Fruit fly (Drosophila melanogaster) whole organism, embryonic: ENCODE measurements around the gene NK7.1.

ENCODE experiments used
- Ada2b ChIP-seq: fragments of 200-800 bp; sonication (Bioruptor generic); IDR thresholded peaks from 2 replicates; pipeline ENCODE4 v1.3.6; 2022; ENCODE audit warnings: missing biosample characterization, missing genetic modification characterization
- B-H1 ChIP-seq: fragments of 200-800 bp; sonication (Bioruptor generic); IDR thresholded peaks from 3 replicates; pipeline ENCODE4 v1.3.6; 2022; ENCODE audit warnings: missing biosample characterization, missing genetic modification characterization
- Blimp-1 ChIP-seq: fragments of 200-800 bp; sonication (Bioruptor generic); optimal IDR thresholded peaks from 3 replicates; lab custom pipeline; 2018; ENCODE audit warnings: missing biosample characterization, missing genetic modification characterization, mild to moderate bottlenecking, moderate library complexity, missing genetic modification reagents
- CG1024 ChIP-seq: fragments of 200-800 bp; sonication (Bioruptor generic); IDR thresholded peaks from 2 replicates; pipeline ENCODE4 v1.3.6; 2022; ENCODE audit warnings: missing biosample characterization, missing genetic modification characterization
- CG11695 ChIP-seq: fragments of 200-800 bp; sonication (Bioruptor generic); IDR thresholded peaks from 3 replicates; pipeline ENCODE4 v1.3.6; 2022; ENCODE audit warnings: missing biosample characterization, missing genetic modification characterization
- CG12071 ChIP-seq: fragments of 200-800 bp; sonication (Bioruptor generic); optimal IDR thresholded peaks from 3 replicates; lab custom pipeline; 2018; ENCODE audit warnings: missing biosample characterization, mild to moderate bottlenecking, missing genetic modification characterization
- CG12391 ChIP-seq: fragments of 200-800 bp; sonication (Bioruptor generic); optimal IDR thresholded peaks from 3 replicates; lab custom pipeline; 2018; ENCODE audit warnings: missing biosample characterization, mild to moderate bottlenecking, missing genetic modification characterization, moderate library complexity
- CG13775 ChIP-seq: fragments of 200-800 bp; sonication (Bioruptor generic); optimal IDR thresholded peaks from 3 replicates; lab custom pipeline; 2017; ENCODE audit warnings: missing biosample characterization, mild to moderate bottlenecking, missing genetic modification characterization
- CG14014 ChIP-seq: fragments of 200-800 bp; sonication (Bioruptor generic); IDR thresholded peaks from 2 replicates; pipeline ENCODE4 v1.3.6; 2022; ENCODE audit warnings: missing biosample characterization, missing genetic modification characterization
- CG15514 ChIP-seq: fragments of 200-800 bp; sonication (Bioruptor generic); optimal IDR thresholded peaks from 3 replicates; lab custom pipeline; 2017; ENCODE audit warnings: missing biosample characterization, missing genetic modification characterization, mild to moderate bottlenecking, moderate library complexity, missing genetic modification reagents
- CG17359 ChIP-seq: fragments of 200-800 bp; sonication (Bioruptor generic); optimal IDR thresholded peaks from 3 replicates; lab custom pipeline; 2018; ENCODE audit warnings: missing biosample characterization, mild to moderate bottlenecking, missing genetic modification characterization, moderate library complexity
- CG2116 ChIP-seq: fragments of 200-800 bp; sonication (Bioruptor generic); optimal IDR thresholded peaks from 3 replicates; lab custom pipeline; 2018; ENCODE audit warnings: missing biosample characterization, mild to moderate bottlenecking, missing genetic modification characterization
- CG2120 ChIP-seq: fragments of 200-800 bp; sonication (Bioruptor generic); optimal IDR thresholded peaks from 3 replicates; lab custom pipeline; 2016; ENCODE audit warnings: missing biosample characterization, missing genetic modification characterization
- CG2712 ChIP-seq: fragments of 200-800 bp; optimal IDR thresholded peaks from 3 replicates; lab custom pipeline; 2019; ENCODE audit warnings: missing biosample characterization, mild to moderate bottlenecking, missing genetic modification characterization, moderate library complexity
- CG2889 ChIP-seq: fragments of 200-800 bp; sonication (Bioruptor generic); IDR thresholded peaks from 3 replicates; pipeline ENCODE4 v1.3.6; 2022; ENCODE audit warnings: missing biosample characterization, missing genetic modification characterization
- CG30403 ChIP-seq: fragments of 200-800 bp; sonication (Bioruptor generic); optimal IDR thresholded peaks from 3 replicates; lab custom pipeline; 2016; ENCODE audit warnings: missing biosample characterization, missing genetic modification characterization
- CG30431 ChIP-seq: fragments of 200-800 bp; sonication (Bioruptor generic); optimal IDR thresholded peaks from 2 replicates; lab custom pipeline; 2017; ENCODE audit warnings: missing biosample characterization, missing genetic modification characterization
- CG3726 ChIP-seq: fragments of 200-800 bp; sonication (Bioruptor generic); IDR thresholded peaks from 3 replicates; pipeline ENCODE4, ENCODE4 v1.3.6; 2022; ENCODE audit warnings: missing biosample characterization, missing genetic modification characterization
- CG3847 ChIP-seq: fragments of 200-800 bp; sonication (Bioruptor generic); IDR thresholded peaks from 2 replicates; pipeline ENCODE4 v1.3.6; 2022; ENCODE audit warnings: missing biosample characterization, missing genetic modification characterization
- CG4820 ChIP-seq: fragments of 200-800 bp; sonication (Bioruptor generic); optimal IDR thresholded peaks from 3 replicates; lab custom pipeline; 2016; ENCODE audit warnings: missing biosample characterization, missing genetic modification characterization
- CG6272 ChIP-seq: fragments of 200-800 bp; sonication (Bioruptor generic); IDR thresholded peaks from 2 replicates; pipeline ENCODE4 v1.3.6; 2022; ENCODE audit warnings: missing biosample characterization, missing genetic modification characterization
- CG7556 ChIP-seq: fragments of 200-800 bp; sonication (Bioruptor generic); optimal IDR thresholded peaks from 2 replicates; lab custom pipeline; 2017; ENCODE audit warnings: missing biosample characterization, mild to moderate bottlenecking, missing genetic modification characterization
- CG9609 ChIP-seq: fragments of 200-800 bp; sonication (Bioruptor generic); optimal IDR thresholded peaks from 3 replicates; lab custom pipeline; 2016; ENCODE audit warnings: missing biosample characterization, missing genetic modification characterization
- CHES-1-like ChIP-seq: fragments of 200-800 bp; sonication (Bioruptor generic); optimal IDR thresholded peaks from 2 replicates; lab custom pipeline; 2016; ENCODE audit warnings: missing biosample characterization, missing genetic modification characterization
- Dbx ChIP-seq: fragments of 200-800 bp; sonication (Bioruptor generic); IDR thresholded peaks from 3 replicates; pipeline ENCODE4 v1.3.6; 2022; ENCODE audit warnings: missing biosample characterization, missing genetic modification characterization
- Dfd ChIP-seq, 2 experiments: fragments of >200 bp; optimal IDR thresholded peaks; 2 replicates each; lab custom pipeline; 2017; ENCODE audit warnings: missing biosample characterization in 2 of 2, missing genetic modification characterization in 2 of 2
- E2f2 ChIP-seq: fragments of 200-800 bp; sonication (Bioruptor generic); IDR thresholded peaks from 2 replicates; pipeline ENCODE4 v1.3.6; 2022; ENCODE audit warnings: missing biosample characterization, missing genetic modification characterization
- Eip74EF ChIP-seq, 2 experiments: fragments of 200-800 bp in 1 of 2; fragments of >200 bp in 1 of 2; sonication (Bioruptor generic) in 1 of 2; optimal IDR thresholded peaks; 2 replicates each; lab custom pipeline; 2017 to 2019; ENCODE audit warnings: missing biosample characterization in 2 of 2, missing genetic modification characterization in 2 of 2, mild to moderate bottlenecking in 1 of 2, moderate library complexity in 1 of 2
- Hmr ChIP-seq: fragments of 200-800 bp; sonication (Bioruptor generic); optimal IDR thresholded peaks from 3 replicates; lab custom pipeline; 2017; ENCODE audit warnings: mild to moderate bottlenecking, missing biosample characterization, missing genetic modification reagents, missing genetic modification characterization
- Xbp1 ChIP-seq: fragments of 200-800 bp; sonication (Bioruptor generic); optimal IDR thresholded peaks from 3 replicates; lab custom pipeline; 2016; ENCODE audit warnings: missing biosample characterization, mild to moderate bottlenecking, missing genetic modification characterization
- ase ChIP-seq: fragments of 200-800 bp; sonication (Bioruptor generic); IDR thresholded peaks from 3 replicates; pipeline ENCODE4 v1.3.6; 2022; ENCODE audit warnings: missing biosample characterization, missing genetic modification characterization
- bcd ChIP-seq: fragments of 200-800 bp; sonication (Bioruptor generic); optimal IDR thresholded peaks from 2 replicates; lab custom pipeline; 2017; ENCODE audit warnings: missing biosample characterization, mild to moderate bottlenecking, missing genetic modification characterization
- cas ChIP-seq: fragments of 200-800 bp; sonication (Bioruptor generic); IDR thresholded peaks from 2 replicates; pipeline ENCODE4 v1.3.6; 2022; ENCODE audit warnings: missing biosample characterization, missing genetic modification characterization
- crp ChIP-seq, 2 experiments: fragments of 200-800 bp; sonication (Bioruptor generic); optimal IDR thresholded peaks; 2 replicates in 1 of 2; 3 replicates in 1 of 2; lab custom pipeline; 2017; ENCODE audit warnings: missing biosample characterization in 2 of 2, missing genetic modification characterization in 2 of 2, mild to moderate bottlenecking in 1 of 2, moderate library complexity in 1 of 2
- dimm ChIP-seq: fragments of 200-800 bp; sonication (Bioruptor generic); IDR thresholded peaks from 2 replicates; pipeline ENCODE4 v1.3.6; 2022; ENCODE audit warnings: missing biosample characterization, missing genetic modification characterization
- dpn ChIP-seq, 2 experiments: fragments of 200-800 bp; sonication (Bioruptor generic); optimal IDR thresholded peaks; 3 replicates each; lab custom pipeline; 2016; ENCODE audit warnings: missing biosample characterization in 2 of 2, missing genetic modification characterization in 2 of 2
- fu2 ChIP-seq: fragments of 200-800 bp; sonication (Bioruptor generic); optimal IDR thresholded peaks from 2 replicates; lab custom pipeline; 2016; ENCODE audit warnings: missing biosample characterization, missing genetic modification characterization
- gem ChIP-seq: fragments of 200-800 bp; sonication (Bioruptor generic); optimal IDR thresholded peaks from 2 replicates; lab custom pipeline; 2019; ENCODE audit warnings: missing biosample characterization, mild to moderate bottlenecking, missing genetic modification characterization, moderate library complexity
- grau ChIP-seq: fragments of 200-800 bp; optimal IDR thresholded peaks from 3 replicates; lab custom pipeline; 2019; ENCODE audit warnings: missing biosample characterization, mild to moderate bottlenecking, missing genetic modification characterization, moderate library complexity
- gro ChIP-seq: fragments of 200-800 bp; sonication (Bioruptor generic); optimal IDR thresholded peaks from 2 replicates; lab custom pipeline; 2016; ENCODE audit warnings: missing biosample characterization, missing genetic modification characterization
- hkb ChIP-seq, 2 experiments: fragments of 200-800 bp in 1 of 2; fragments of >200 bp in 1 of 2; sonication (Bioruptor generic) in 1 of 2; IDR thresholded peaks in 1 of 2; optimal IDR thresholded peaks in 1 of 2; 2 replicates each; pipeline versions ENCODE4 v1.3.6 to Lab custom; 2017 to 2022; ENCODE audit warnings: missing biosample characterization in 1 of 2, missing genetic modification characterization in 1 of 2
- p53 ChIP-seq: fragments of 200-800 bp; sonication (Bioruptor generic); optimal IDR thresholded peaks from 2 replicates; lab custom pipeline; 2016; ENCODE audit warnings: missing biosample characterization, missing genetic modification characterization
- pan ChIP-seq, 4 experiments: fragments of >200 bp in 3 of 4; fragments of 200-800 bp in 1 of 4; sonication (Bioruptor generic) in 1 of 4; optimal IDR thresholded peaks in 3 of 4; IDR thresholded peaks in 1 of 4; 2 replicates each; pipeline versions ENCODE4 v1.3.6 to Lab custom; 2017 to 2022; ENCODE audit warnings: missing biosample characterization in 2 of 4, missing genetic modification characterization in 2 of 4, mixed read lengths in 1 of 4
- pita ChIP-seq: fragments of 200-800 bp; sonication (Bioruptor generic); optimal IDR thresholded peaks from 2 replicates; lab custom pipeline; 2017; ENCODE audit warnings: missing biosample characterization, mild to moderate bottlenecking, missing genetic modification characterization
- so ChIP-seq: fragments of 200-800 bp; sonication (Bioruptor generic); IDR thresholded peaks from 3 replicates; pipeline ENCODE4 v1.3.6; 2022; ENCODE audit warnings: missing biosample characterization, missing genetic modification characterization
- sob ChIP-seq: fragments of 200-800 bp; sonication (Bioruptor generic); IDR thresholded peaks from 2 replicates; pipeline ENCODE4 v1.3.6; 2022; ENCODE audit warnings: missing biosample characterization, missing genetic modification characterization
- unpg ChIP-seq: fragments of 200-800 bp; sonication (Bioruptor generic); optimal IDR thresholded peaks from 3 replicates; lab custom pipeline; 2018; ENCODE audit warnings: missing biosample characterization, mild to moderate bottlenecking, missing genetic modification characterization, moderate library complexity
- usp ChIP-seq: fragments of >200 bp; optimal IDR thresholded peaks from 2 replicates; lab custom pipeline; 2017; ENCODE audit warnings: missing biosample characterization, missing genetic modification characterization
- zfh1 ChIP-seq: fragments of 200-800 bp; sonication (Bioruptor generic); IDR thresholded peaks from 3 replicates; pipeline ENCODE4 v1.3.6; 2022; ENCODE audit warnings: missing biosample characterization, missing genetic modification characterization

The NK7.1 gene

DNA sequence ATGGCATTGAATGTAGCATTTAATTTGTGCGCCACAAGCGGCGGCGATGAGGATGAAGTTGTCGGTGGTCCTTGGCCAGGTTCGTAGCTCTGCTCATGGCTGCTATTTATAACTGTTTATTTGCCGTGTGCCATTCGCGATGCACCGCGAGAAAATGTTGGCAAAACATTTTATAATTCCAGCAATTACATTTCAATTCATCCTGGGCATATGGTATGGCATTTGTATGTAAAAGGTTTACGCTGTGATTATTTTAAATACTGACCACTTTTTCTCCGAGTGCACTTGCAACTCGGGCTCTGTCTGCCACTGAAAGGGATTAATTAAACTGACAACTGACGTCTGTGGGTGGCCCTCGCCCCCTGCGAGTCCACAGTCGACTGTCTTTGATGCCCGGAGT lies 16.1 kb downstream of the NK7.1 start (continued):
- peak; percentile 15 for TF ChIP-seq CG2712 (tag; lab: Kevin White, UChicago)
- no peak for TF ChIP-seq ase (GFP tag; lab: Robert Waterston, UW)
- peak; percentile 15 for TF ChIP-seq CG9609
- TF ChIP-seq CHES-1-like (GFP tag; lab: Kevin White, UChicago) = no peak
- no peak for TF ChIP-seq CG4820 (GFP tag; lab: Kevin White, UChicago)
- TF ChIP-seq dpn (GFP tag; optimal IDR thresholded peaks at IDR 0.05; lab: Kevin White, UChicago) = peak; percentile 24 to 27
- TF ChIP-seq CG1024 (GFP tag; lab: Robert Waterston, UW) = 0 out of 2 replicates have a peak, but pooled peaks have one; percentile 43
- no peak for TF ChIP-seq Dfd (GFP tag; optimal IDR thresholded peaks at IDR 0.05; lab: Kevin White, UChicago)
- TF ChIP-seq so (GFP tag; lab: Robert Waterston, UW) = peak; percentile 63; the same call in 1 of the 3 replicates
- TF ChIP-seq CG6272 (GFP tag; lab: Robert Waterston, UW) = no peak
- TF ChIP-seq Dbx (GFP tag; lab: Robert Waterston, UW) = peak; percentile 62; the same call in 1 of the 3 replicates
- TF ChIP-seq Xbp1 (GFP tag; lab: Kevin White, UChicago) = peak; percentile 32
- TF ChIP-seq B-H1 (GFP tag; lab: Robert Waterston, UW) = peak; percentile 24; the same call in 1 of the 3 replicates
- peak; percentile 43 for TF ChIP-seq Hmr (GFP tag; lab: Kevin White, UChicago)
- TF ChIP-seq CG30403 = peak; percentile 35
- peak; percentile 18 for TF ChIP-seq CG17359 (tag; lab: Kevin White, UChicago)
- peak; percentile 30 for TF ChIP-seq CG12391 (tag; lab: Kevin White, UChicago)
- TF ChIP-seq CG14014 (GFP tag; lab: Robert Waterston, UW) = 0 out of 2 replicates have a peak, but pooled peaks have one; percentile 25
- TF ChIP-seq E2f2 (GFP tag; lab: Robert Waterston, UW) = peak; percentile 18; the same call in 1 of the 2 replicates
- TF ChIP-seq Blimp-1 (GFP tag; lab: Kevin White, UChicago) = peak; percentile 21
- TF ChIP-seq usp (GFP tag; lab: Kevin White, UChicago) = no peak
- TF ChIP-seq grau (tag; lab: Kevin White, UChicago) = peak; percentile 28
- 0 out of 3 replicates have a peak, but pooled peaks have one; percentile 40 for TF ChIP-seq CG3726 (GFP tag; lab: Robert Waterston, UW)
- TF ChIP-seq p53 (GFP tag; lab: Kevin White, UChicago) = no peak
- no peak for TF ChIP-seq CG15514
- TF ChIP-seq fu2 (GFP tag; lab: Kevin White, UChicago) = peak; percentile 12
- TF ChIP-seq crp (GFP tag; optimal IDR thresholded peaks at IDR 0.05; lab: Kevin White, UChicago) = no peak
- TF ChIP-seq unpg (GFP tag; lab: Kevin White, UChicago) = peak; percentile 14
- peak; percentile 18 for TF ChIP-seq bcd (GFP tag; lab: Kevin White, UChicago)
- no peak for TF ChIP-seq hkb (optimal IDR thresholded peaks at IDR 0.05; lab: Kevin White, UChicago)
- peak; percentile 65 for TF ChIP-seq hkb (GFP tag; IDR thresholded peaks at IDR 0.05; lab: Robert Waterston, UW)
- peak; percentile 19 for TF ChIP-seq gro (GFP tag; lab: Kevin White, UChicago)
- no peak for TF ChIP-seq CG2116 (GFP tag; lab: Kevin White, UChicago)
- peak; percentile 35; the same call in 1 of the 3 replicates for TF ChIP-seq zfh1 (GFP tag; lab: Robert Waterston, UW)
- peak; percentile 27; the same call in 1 of the 2 replicates for TF ChIP-seq dimm (GFP tag; lab: Robert Waterston, UW)
- TF ChIP-seq cas (GFP tag; lab: Robert Waterston, UW) = no peak
- peak; percentile 48 for TF ChIP-seq gem (tag; lab: Kevin White, UChicago)
- TF ChIP-seq sob = peak; percentile 49; the same call in 1 of the 2 replicates
- TF ChIP-seq CG12071 (GFP tag; lab: Kevin White, UChicago) = peak; percentile 17
- TF ChIP-seq CG11695 (GFP tag; lab: Robert Waterston, UW) = 0 out of 3 replicates have a peak, but pooled peaks have one; percentile 13
- peak; percentile 25; the same call in 1 of the 2 replicates for TF ChIP-seq Ada2b (GFP tag; lab: Robert Waterston, UW)
- peak; percentile 21 for TF ChIP-seq CG7556 (GFP tag; lab: Kevin White, UChicago)
- peak; percentile 0 for TF ChIP-seq CG30431
- peak; percentile 62 for TF ChIP-seq CG2120
- no peak for TF ChIP-seq pan (optimal IDR thresholded peaks at IDR 0.05; lab: Kevin White, UChicago)
- peak in 1 of 2 experiments; percentile 57 for TF ChIP-seq pan (GFP tag; optimal IDR thresholded peaks at IDR 0.05 in 1 of 2, IDR thresholded peaks at IDR 0.05 in 1 of 2)
- TF ChIP-seq Eip74EF (GFP tag; optimal IDR thresholded peaks at IDR 0.05; lab: Kevin White, UChicago) = no peak
- 0 out of 3 replicates have a peak, but pooled peaks have one; percentile 6 for TF ChIP-seq CG2889 (GFP tag; lab: Robert Waterston, UW)
- TF ChIP-seq CG13775 = peak; percentile 1
- peak; percentile 43; the same call in 1 of the 2 replicates for TF ChIP-seq CG3847
- TF ChIP-seq pita (GFP tag; lab: Kevin White, UChicago) = no peak
